Fruit fly (Drosophila melanogaster): ENCODE measurements around the gene Argk1.

The Argk1 gene

dm6 chr3L:9037608-9038007 is 28.2 kb downstream of the Argk1 start:
- no peak for TF ChIP-seq Sin3A (optimal IDR thresholded peaks at IDR 0.05)
- no peak for TF ChIP-seq insv (optimal IDR thresholded peaks at IDR 0.05)
- no peak for TF ChIP-seq Myc (optimal IDR thresholded peaks at IDR 0.05)
- TF ChIP-seq psq (optimal IDR thresholded peaks at IDR 0.05), result no peak
- no peak for TF ChIP-seq h (optimal IDR thresholded peaks at IDR 0.05)
- no peak for TF ChIP-seq ttk (optimal IDR thresholded peaks at IDR 0.05)

- TF ChIP-seq insv (optimal IDR thresholded peaks at IDR 0.05), result no peak
- no peak for TF ChIP-seq Sin3A (optimal IDR thresholded peaks at IDR 0.05)
- TF ChIP-seq psq (optimal IDR thresholded peaks at IDR 0.05), result no peak
- TF ChIP-seq Myc (optimal IDR thresholded peaks at IDR 0.05), result no peak
- TF ChIP-seq h (optimal IDR thresholded peaks at IDR 0.05), result no peak
- no peak for TF ChIP-seq ttk (optimal IDR thresholded peaks at IDR 0.05)
Measured at dm6 chr3L:9033999-9034626, 31.7 kb downstream of the Argk1 start.

- TF ChIP-seq h (optimal IDR thresholded peaks at IDR 0.05) (no peak), Myc (optimal IDR thresholded peaks at IDR 0.05) (no peak), psq (optimal IDR thresholded peaks at IDR 0.05) (no peak)
Measured at dm6 chr3L:9033537-9033936, 32.3 kb downstream of the Argk1 start.

dm6 chr3L:9032871-9033270 is 33.0 kb downstream of the Argk1 start:
- TF ChIP-seq ttk (optimal IDR thresholded peaks at IDR 0.05) (no peak), insv (optimal IDR thresholded peaks at IDR 0.05) (no peak), psq (optimal IDR thresholded peaks at IDR 0.05) (no peak), Myc (optimal IDR thresholded peaks at IDR 0.05) (no peak), Sin3A (optimal IDR thresholded peaks at IDR 0.05) (no peak), h (optimal IDR thresholded peaks at IDR 0.05) (no peak)

- TF ChIP-seq psq (optimal IDR thresholded peaks at IDR 0.05), result no peak
- no peak for TF ChIP-seq Sin3A (optimal IDR thresholded peaks at IDR 0.05)
- TF ChIP-seq insv (optimal IDR thresholded peaks at IDR 0.05), result no peak
- no peak for TF ChIP-seq ttk (optimal IDR thresholded peaks at IDR 0.05)
- no peak for TF ChIP-seq Myc (optimal IDR thresholded peaks at IDR 0.05)
- no peak for TF ChIP-seq h (optimal IDR thresholded peaks at IDR 0.05)
Measured at dm6 chr3L:9029183-9029789, 36.5 kb downstream of the Argk1 start.

- no peak for TF ChIP-seq ttk (optimal IDR thresholded peaks at IDR 0.05)
- no peak for TF ChIP-seq Myc (optimal IDR thresholded peaks at IDR 0.05)
- TF ChIP-seq h (optimal IDR thresholded peaks at IDR 0.05), result no peak
- TF ChIP-seq insv (optimal IDR thresholded peaks at IDR 0.05), result no peak
- TF ChIP-seq Sin3A (optimal IDR thresholded peaks at IDR 0.05), result no peak
Measured at dm6 chr3L:9028057-9028456, 37.8 kb downstream of the Argk1 start.

dm6 chr3L:9027122-9027696 is 38.6 kb downstream of the Argk1 start:
- no peak for TF ChIP-seq ttk (optimal IDR thresholded peaks at IDR 0.05)
- TF ChIP-seq psq (optimal IDR thresholded peaks at IDR 0.05), result no peak
- no peak for TF ChIP-seq h (optimal IDR thresholded peaks at IDR 0.05)
- TF ChIP-seq Sin3A (optimal IDR thresholded peaks at IDR 0.05), result no peak
- TF ChIP-seq insv (optimal IDR thresholded peaks at IDR 0.05), result no peak
- TF ChIP-seq Myc (optimal IDR thresholded peaks at IDR 0.05), result no peak

- TF ChIP-seq insv (optimal IDR thresholded peaks at IDR 0.05) (no peak), Myc (optimal IDR thresholded peaks at IDR 0.05) (no peak), psq (optimal IDR thresholded peaks at IDR 0.05) (no peak), Sin3A (optimal IDR thresholded peaks at IDR 0.05) (no peak), ttk (optimal IDR thresholded peaks at IDR 0.05) (no peak), h (optimal IDR thresholded peaks at IDR 0.05) (no peak)
Measured at dm6 chr3L:9026568-9026967, 39.3 kb downstream of the Argk1 start.

dm6 chr3L:9025680-9026079 is 40.1 kb downstream of the Argk1 start:
- TF ChIP-seq ttk (optimal IDR thresholded peaks at IDR 0.05) (no peak), Myc (optimal IDR thresholded peaks at IDR 0.05) (no peak), h (optimal IDR thresholded peaks at IDR 0.05) (no peak), psq (optimal IDR thresholded peaks at IDR 0.05) (no peak), Sin3A (optimal IDR thresholded peaks at IDR 0.05) (no peak), insv (optimal IDR thresholded peaks at IDR 0.05) (no peak)

dm6 chr3L:9025178-9025577 is 40.6 kb downstream of the Argk1 start:
- no peak for TF ChIP-seq insv (optimal IDR thresholded peaks at IDR 0.05)
- TF ChIP-seq ttk (optimal IDR thresholded peaks at IDR 0.05), result no peak
- no peak for TF ChIP-seq psq (optimal IDR thresholded peaks at IDR 0.05)
- no peak for TF ChIP-seq Myc (optimal IDR thresholded peaks at IDR 0.05)
- no peak for TF ChIP-seq h (optimal IDR thresholded peaks at IDR 0.05)
- TF ChIP-seq Sin3A (optimal IDR thresholded peaks at IDR 0.05), result no peak

- no peak for TF ChIP-seq Sin3A (optimal IDR thresholded peaks at IDR 0.05)
- no peak for TF ChIP-seq insv (optimal IDR thresholded peaks at IDR 0.05)
- TF ChIP-seq psq (optimal IDR thresholded peaks at IDR 0.05), result no peak
- no peak for TF ChIP-seq ttk (optimal IDR thresholded peaks at IDR 0.05)
- no peak for TF ChIP-seq h (optimal IDR thresholded peaks at IDR 0.05)
Measured at dm6 chr3L:9024741-9025140, 41.1 kb downstream of the Argk1 start.

dm6 chr3L:9023627-9024026 is 42.2 kb downstream of the Argk1 start:
- TF ChIP-seq Myc (optimal IDR thresholded peaks at IDR 0.05), result no peak
- TF ChIP-seq h (optimal IDR thresholded peaks at IDR 0.05), result no peak
- no peak for TF ChIP-seq insv (optimal IDR thresholded peaks at IDR 0.05)
- TF ChIP-seq Sin3A (optimal IDR thresholded peaks at IDR 0.05), result no peak
- no peak for TF ChIP-seq ttk (optimal IDR thresholded peaks at IDR 0.05)
- TF ChIP-seq psq (optimal IDR thresholded peaks at IDR 0.05), result no peak

All from Kc167 (cell line).